Fruit fly (Drosophila melanogaster) whole organism, embryonic: Measurements from ENCODE around the gene CG18130.

ENCODE experiments used
- Atf-2 ChIP-seq: fragments of 200-800 bp; sonication (Bioruptor generic); optimal IDR thresholded peaks from 2 replicates; lab custom pipeline; 2016; ENCODE audit warnings: missing biosample characterization, missing genetic modification characterization
- Blimp-1 ChIP-seq: fragments of 200-800 bp; sonication (Bioruptor generic); optimal IDR thresholded peaks from 3 replicates; lab custom pipeline; 2018; ENCODE audit warnings: missing biosample characterization, missing genetic modification characterization, mild to moderate bottlenecking, moderate library complexity, missing genetic modification reagents
- Bteb2 ChIP-seq: fragments of 200-800 bp; sonication (Bioruptor generic); optimal IDR thresholded peaks from 2 replicates; lab custom pipeline; 2016; ENCODE audit warnings: missing biosample characterization, missing genetic modification characterization
- CG12219 ChIP-seq: fragments of 200-800 bp; sonication (Bioruptor generic); optimal IDR thresholded peaks from 3 replicates; lab custom pipeline; 2018; ENCODE audit warnings: missing biosample characterization, mild to moderate bottlenecking, missing genetic modification characterization
- CG12769 ChIP-seq: fragments of 200-800 bp; sonication (Bioruptor generic); optimal IDR thresholded peaks from 2 replicates; lab custom pipeline; 2019; ENCODE audit warnings: missing biosample characterization, mild to moderate bottlenecking, missing genetic modification characterization, moderate library complexity
- CG15479 ChIP-seq: fragments of 200-800 bp; sonication (Bioruptor generic); optimal IDR thresholded peaks from 3 replicates; lab custom pipeline; 2019; ENCODE audit warnings: missing biosample characterization, mild to moderate bottlenecking, missing genetic modification characterization, moderate library complexity
- CG17359 ChIP-seq: fragments of 200-800 bp; sonication (Bioruptor generic); optimal IDR thresholded peaks from 3 replicates; lab custom pipeline; 2018; ENCODE audit warnings: missing biosample characterization, mild to moderate bottlenecking, missing genetic modification characterization, moderate library complexity
- CG17829 ChIP-seq: fragments of 200-800 bp; optimal IDR thresholded peaks from 2 replicates; lab custom pipeline; 2019; ENCODE audit warnings: missing biosample characterization, mild to moderate bottlenecking, missing genetic modification characterization, moderate library complexity
- CG18599 ChIP-seq: fragments of 200-800 bp; sonication (Bioruptor generic); optimal IDR thresholded peaks from 3 replicates; lab custom pipeline; 2017; ENCODE audit warnings: missing biosample characterization, missing genetic modification characterization, mild to moderate bottlenecking, moderate library complexity, missing genetic modification reagents
- CG2120 ChIP-seq: fragments of 200-800 bp; sonication (Bioruptor generic); optimal IDR thresholded peaks from 3 replicates; lab custom pipeline; 2016; ENCODE audit warnings: missing biosample characterization, missing genetic modification characterization
- CG2199 ChIP-seq: fragments of 200-800 bp; sonication (Bioruptor generic); IDR thresholded peaks from 3 replicates; pipeline ENCODE4 v1.3.6; 2022; ENCODE audit warnings: missing biosample characterization, missing genetic modification characterization
- CG30431 ChIP-seq: fragments of 200-800 bp; sonication (Bioruptor generic); optimal IDR thresholded peaks from 2 replicates; lab custom pipeline; 2017; ENCODE audit warnings: missing biosample characterization, missing genetic modification characterization
- CG3163 ChIP-seq: fragments of 200-800 bp; sonication (Bioruptor generic); optimal IDR thresholded peaks from 3 replicates; lab custom pipeline; 2016; ENCODE audit warnings: missing biosample characterization, missing genetic modification characterization
- CG32532 ChIP-seq: fragments of 200-800 bp; sonication (Bioruptor generic); IDR thresholded peaks from 2 replicates; pipeline ENCODE4 v1.3.6; 2022; ENCODE audit warnings: missing biosample characterization, missing genetic modification characterization
- CG6683 ChIP-seq: fragments of 200-800 bp; sonication (Bioruptor generic); optimal IDR thresholded peaks from 2 replicates; lab custom pipeline; 2017; ENCODE audit warnings: missing biosample characterization, mild to moderate bottlenecking, missing genetic modification characterization, missing genetic modification reagents
- CG6813 ChIP-seq: fragments of 200-800 bp; sonication (Bioruptor generic); optimal IDR thresholded peaks from 2 replicates; lab custom pipeline; 2017; ENCODE audit warnings: missing biosample characterization, missing genetic modification characterization, mild to moderate bottlenecking, moderate library complexity, missing genetic modification reagents
- CG7786 ChIP-seq: fragments of 200-800 bp; sonication (Bioruptor generic); optimal IDR thresholded peaks from 2 replicates; lab custom pipeline; 2016; ENCODE audit warnings: missing biosample characterization, missing genetic modification characterization
- CG8388 ChIP-seq: fragments of 200-800 bp; sonication (Bioruptor generic); optimal IDR thresholded peaks from 2 replicates; lab custom pipeline; 2019; ENCODE audit warnings: missing biosample characterization, mild to moderate bottlenecking, missing genetic modification characterization, moderate library complexity
- CG8478 ChIP-seq: fragments of >200 bp; optimal IDR thresholded peaks from 2 replicates; lab custom pipeline; 2018
- CG9932 ChIP-seq: fragments of 200-800 bp; sonication (Bioruptor generic); IDR thresholded peaks from 2 replicates; pipeline ENCODE4 v1.3.6; 2022; ENCODE audit warnings: missing biosample characterization, missing genetic modification characterization
- D19A ChIP-seq: fragments of 200-800 bp; optimal IDR thresholded peaks from 3 replicates; lab custom pipeline; 2019; ENCODE audit warnings: missing biosample characterization, mild to moderate bottlenecking, missing genetic modification characterization, moderate library complexity
- Doc2 ChIP-seq: fragments of 200-800 bp; sonication (Bioruptor generic); IDR thresholded peaks from 2 replicates; pipeline ENCODE4 v1.3.6; 2022; ENCODE audit warnings: missing biosample characterization, missing genetic modification characterization
- Drgx ChIP-seq: fragments of 200-800 bp; sonication (Bioruptor generic); IDR thresholded peaks from 2 replicates; pipeline ENCODE4 v1.3.6; 2022; ENCODE audit warnings: missing biosample characterization, missing genetic modification characterization
- Elba2 ChIP-seq: fragments of 200-800 bp; sonication (Bioruptor generic); optimal IDR thresholded peaks from 3 replicates; lab custom pipeline; 2016; ENCODE audit warnings: missing biosample characterization, missing genetic modification characterization
- HmgD ChIP-seq: fragments of 200-800 bp; sonication (Bioruptor generic); optimal IDR thresholded peaks from 3 replicates; lab custom pipeline; 2016; ENCODE audit warnings: missing biosample characterization, missing genetic modification characterization
- Jarid2 ChIP-seq: fragments of 200-800 bp; sonication (Bioruptor generic); optimal IDR thresholded peaks from 3 replicates; lab custom pipeline; 2017; ENCODE audit warnings: mild to moderate bottlenecking, missing biosample characterization, missing genetic modification reagents, missing genetic modification characterization
- MTF-1 ChIP-seq: fragments of 200-800 bp; sonication (Bioruptor generic); optimal IDR thresholded peaks from 2 replicates; lab custom pipeline; 2018; ENCODE audit warnings: missing biosample characterization, mild to moderate bottlenecking, missing genetic modification characterization, borderline replicate concordance
- NK7.1 ChIP-seq: fragments of 200-800 bp; sonication (Bioruptor generic); optimal IDR thresholded peaks from 3 replicates; lab custom pipeline; 2016; ENCODE audit warnings: missing biosample characterization, missing genetic modification characterization
- Nf-YC ChIP-seq: fragments of 200-800 bp; optimal IDR thresholded peaks from 3 replicates; lab custom pipeline; 2019; ENCODE audit warnings: missing biosample characterization, mild to moderate bottlenecking, missing genetic modification characterization, moderate library complexity
- Sry-δ ChIP-seq: fragments of 200-800 bp; sonication (Bioruptor generic); optimal IDR thresholded peaks from 2 replicates; lab custom pipeline; 2016; ENCODE audit warnings: missing biosample characterization, missing genetic modification characterization
- ab ChIP-seq: fragments of 200-800 bp; sonication (Bioruptor generic); optimal IDR thresholded peaks from 2 replicates; lab custom pipeline; 2016; ENCODE audit warnings: missing biosample characterization, missing genetic modification characterization
- ara ChIP-seq: fragments of 200-800 bp; sonication (Bioruptor generic); IDR thresholded peaks from 2 replicates; pipeline ENCODE4 v1.3.6; 2022; ENCODE audit warnings: missing biosample characterization, missing genetic modification characterization
- ase ChIP-seq: fragments of 200-800 bp; sonication (Bioruptor generic); IDR thresholded peaks from 3 replicates; pipeline ENCODE4 v1.3.6; 2022; ENCODE audit warnings: missing biosample characterization, missing genetic modification characterization
- da ChIP-seq: fragments of 200-800 bp; sonication (Bioruptor generic); optimal IDR thresholded peaks from 2 replicates; lab custom pipeline; 2016; ENCODE audit warnings: missing biosample characterization, missing genetic modification characterization
- emc ChIP-seq: fragments of 200-800 bp; sonication (Bioruptor generic); optimal IDR thresholded peaks from 2 replicates; lab custom pipeline; 2016; ENCODE audit warnings: missing biosample characterization, missing genetic modification characterization
- en ChIP-seq: fragments of 200-800 bp; sonication (Bioruptor generic); optimal IDR thresholded peaks from 2 replicates; lab custom pipeline; 2016; ENCODE audit warnings: missing biosample characterization, missing genetic modification characterization
- eve ChIP-seq, 2 experiments: fragments of >200 bp; optimal IDR thresholded peaks; 2 replicates each; lab custom pipeline; 2017; ENCODE audit warnings: missing biosample characterization in 2 of 2, missing genetic modification characterization in 2 of 2
- h ChIP-seq: fragments of >200 bp; optimal IDR thresholded peaks from 2 replicates; lab custom pipeline; 2017
- hkb ChIP-seq, 2 experiments: fragments of 200-800 bp in 1 of 2; fragments of >200 bp in 1 of 2; sonication (Bioruptor generic) in 1 of 2; IDR thresholded peaks in 1 of 2; optimal IDR thresholded peaks in 1 of 2; 2 replicates each; pipeline versions ENCODE4 v1.3.6 to Lab custom; 2017 to 2022; ENCODE audit warnings: missing biosample characterization in 1 of 2, missing genetic modification characterization in 1 of 2
- nom ChIP-seq: fragments of 200-800 bp; sonication (Bioruptor generic); optimal IDR thresholded peaks from 2 replicates; lab custom pipeline; 2017; ENCODE audit warnings: missing biosample characterization, missing genetic modification characterization, mild to moderate bottlenecking, moderate library complexity, missing genetic modification reagents
- otp ChIP-seq: fragments of 200-800 bp; sonication (Bioruptor generic); IDR thresholded peaks from 3 replicates; pipeline ENCODE4, ENCODE4 v1.3.6; 2022; ENCODE audit warnings: missing biosample characterization, missing genetic modification characterization
- repo ChIP-seq: fragments of 200-800 bp; sonication (Bioruptor generic); optimal IDR thresholded peaks from 2 replicates; lab custom pipeline; 2016; ENCODE audit warnings: missing biosample characterization, missing genetic modification characterization
- slp2 ChIP-seq: fragments of 200-800 bp; sonication (Bioruptor generic); optimal IDR thresholded peaks from 2 replicates; lab custom pipeline; 2016; ENCODE audit warnings: missing biosample characterization, missing genetic modification characterization
- stc ChIP-seq: fragments of 200-800 bp; sonication (Bioruptor generic); IDR thresholded peaks from 2 replicates; pipeline ENCODE4 v1.3.6; 2022; ENCODE audit warnings: missing biosample characterization, missing genetic modification characterization
- tgo ChIP-seq: fragments of 200-800 bp; sonication (Bioruptor generic); IDR thresholded peaks from 3 replicates; pipeline ENCODE4 v1.3.6; 2022; ENCODE audit warnings: missing biosample characterization, missing genetic modification characterization
- ttk ChIP-seq: fragments of 200-800 bp; sonication (Bioruptor generic); IDR thresholded peaks from 2 replicates; pipeline ENCODE4 v2.1.2; 2022; ENCODE audit warnings: missing biosample characterization, missing genetic modification characterization
- unpg ChIP-seq: fragments of 200-800 bp; sonication (Bioruptor generic); optimal IDR thresholded peaks from 3 replicates; lab custom pipeline; 2018; ENCODE audit warnings: missing biosample characterization, mild to moderate bottlenecking, missing genetic modification characterization, moderate library complexity
- zen2 ChIP-seq: fragments of 200-800 bp; sonication (Bioruptor generic); IDR thresholded peaks from 3 replicates; pipeline ENCODE4 v1.3.6; 2022; ENCODE audit warnings: missing biosample characterization, missing genetic modification characterization; ENCODE audit not compliant: partially characterized antibody
- zfh2 ChIP-seq: fragments of 200-800 bp; sonication (Bioruptor generic); optimal IDR thresholded peaks from 2 replicates; lab custom pipeline; 2016; ENCODE audit warnings: missing biosample characterization, missing genetic modification characterization

Gene CG18130

DNA sequence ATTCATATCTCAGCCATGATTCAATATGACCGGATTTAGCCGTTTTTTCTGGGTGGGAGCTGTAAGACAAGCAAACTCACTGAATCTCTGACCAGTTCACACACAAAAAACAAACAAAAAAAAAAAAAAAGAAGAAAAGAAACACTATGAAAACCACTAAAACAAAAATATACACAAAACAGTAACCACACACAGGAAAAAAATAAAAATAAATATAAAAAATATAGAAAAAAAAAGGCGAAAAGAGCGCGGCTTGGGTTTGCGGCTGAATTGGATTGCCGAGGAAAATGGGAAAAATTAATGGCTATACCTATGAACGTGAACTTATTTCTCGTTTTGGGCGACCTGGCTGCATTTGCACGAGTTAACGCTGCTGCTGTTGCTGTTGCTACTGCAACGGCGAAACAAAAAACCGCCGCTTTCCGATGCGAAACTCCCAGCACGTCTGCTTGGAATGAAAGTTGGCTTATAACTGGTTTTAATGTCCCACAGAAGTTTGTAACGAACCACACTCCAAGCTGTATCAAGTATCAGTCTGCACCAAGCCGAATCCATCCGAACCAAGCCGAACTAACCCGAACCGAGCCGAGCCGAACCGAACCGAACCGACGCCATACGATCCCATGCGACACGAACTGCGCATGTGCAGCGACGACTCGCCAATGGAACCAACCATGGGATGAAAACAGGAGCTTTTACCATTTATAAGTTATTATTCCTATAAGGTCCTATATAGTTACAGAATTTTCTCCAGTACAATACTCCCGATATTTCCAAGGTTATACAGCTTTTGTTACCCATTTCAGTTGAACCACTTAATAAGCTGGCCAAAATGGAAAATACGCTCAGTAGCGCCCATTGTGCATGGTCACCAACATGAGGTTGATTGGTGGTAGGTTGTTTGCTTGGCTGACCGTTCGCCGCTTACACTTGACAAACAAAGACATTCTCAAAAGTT is 11.1 kb upstream of the CG18130 start, which contains the start of gene fw (continued):
- TF ChIP-seq CG2120 (GFP tag; lab: Kevin White, UChicago) (peak; percentile 35), ase (GFP tag; lab: Robert Waterston, UW) (peak; percentile 55; the same call in 1 of the 3 replicates), repo (GFP tag; lab: Kevin White, UChicago) (peak; percentile 39), da (GFP tag; lab: Kevin White, UChicago) (no peak), CG2199 (GFP tag; lab: Robert Waterston, UW) (no peak), CG30431 (GFP tag; lab: Kevin White, UChicago) (no peak), Drgx (peak; percentile 83), Bteb2 (GFP tag; lab: Kevin White, UChicago) (no peak), ara (GFP tag; lab: Robert Waterston, UW) (peak; percentile 61; the same call in 1 of the 2 replicates), CG32532 (GFP tag; lab: Robert Waterston, UW) (peak; percentile 54), ab (GFP tag; lab: Kevin White, UChicago) (no peak), nom (GFP tag; lab: Kevin White, UChicago) (no peak), en (GFP tag; lab: Kevin White, UChicago) (no peak), CG3163 (GFP tag; lab: Kevin White, UChicago) (peak; percentile 5), Elba2 (GFP tag; lab: Kevin White, UChicago) (no peak), CG6683 (GFP tag; lab: Kevin White, UChicago) (no peak), CG9932 (GFP tag; lab: Robert Waterston, UW) (peak; percentile 40; the same call in 1 of the 2 replicates), Jarid2 (peak; percentile 64), otp (GFP tag; lab: Robert Waterston, UW) (0 out of 3 replicates have a peak, but pooled peaks have one; percentile 13), h (lab: Kevin White, UChicago) (no peak), Sry-δ (GFP tag; lab: Kevin White, UChicago) (no peak), emc (GFP tag; lab: Kevin White, UChicago) (no peak), CG15479 (GFP tag; lab: Kevin White, UChicago) (no peak), CG8478 (lab: Kevin White, UChicago) (no peak), eve (GFP tag; optimal IDR thresholded peaks at IDR 0.05; lab: Kevin White, UChicago) (peak in 1 of 2 experiments; percentile 34), CG6813 (GFP tag; lab: Kevin White, UChicago) (no peak), CG17829 (tag; lab: Kevin White, UChicago) (peak; percentile 22), slp2 (GFP tag; lab: Kevin White, UChicago) (peak; percentile 41), CG12769 (tag; lab: Kevin White, UChicago) (peak; percentile 77), CG17359 (peak; percentile 59), NK7.1 (peak; percentile 23), CG7786 (GFP tag; lab: Kevin White, UChicago) (peak; percentile 16), HmgD (GFP tag; lab: Kevin White, UChicago) (no peak), stc (GFP tag; lab: Robert Waterston, UW) (0 out of 2 replicates have a peak, but pooled peaks have one; percentile 14), hkb (optimal IDR thresholded peaks at IDR 0.05; lab: Kevin White, UChicago) (no peak), hkb (GFP tag; IDR thresholded peaks at IDR 0.05; lab: Robert Waterston, UW) (peak; percentile 17; the same call in 1 of the 2 replicates), D19A (tag; lab: Kevin White, UChicago) (peak; percentile 2), zfh2 (GFP tag; lab: Kevin White, UChicago) (peak; percentile 19), ttk (GFP tag; lab: Robert Waterston, UW) (no peak), Doc2 (GFP tag; lab: Robert Waterston, UW) (no peak), CG18599 (peak; percentile 45), CG8388 (no peak), zen2 (GFP tag; lab: Robert Waterston, UW) (no peak), CG12219 (GFP tag; lab: Kevin White, UChicago) (peak; percentile 17), MTF-1 (GFP tag; lab: Kevin White, UChicago) (peak; percentile 13), Blimp-1 (GFP tag; lab: Kevin White, UChicago) (peak; percentile 14), tgo (peak; percentile 45; the same call in 2 of the 3 replicates), unpg (GFP tag; lab: Kevin White, UChicago) (peak; percentile 63), Atf-2 (no peak), Nf-YC (no peak)
